Worm (Caenorhabditis elegans): Measurements from ENCODE around the gene gldi-8.

ce11 chrIII:12565791-12566190, 33.7 kb downstream of the gldi-8 start:
- no peak for TF ChIP-seq zag-1 (tag; optimal IDR thresholded peaks at IDR 0.05)
- TF ChIP-seq dmd-4 (tag; optimal IDR thresholded peaks at IDR 0.05): no peak
- no peak for TF ChIP-seq crh-2 (tag; optimal IDR thresholded peaks at IDR 0.05)
- no peak for TF ChIP-seq aly-2 (tag; optimal IDR thresholded peaks at IDR 0.05)
- TF ChIP-seq nhr-25 (tag; optimal IDR thresholded peaks at IDR 0.05): no peak
- TF ChIP-seq blmp-1 (tag; optimal IDR thresholded peaks at IDR 0.05; ENCODE audit: insufficient read depth): no peak
- TF ChIP-seq lsy-2 (tag; optimal IDR thresholded peaks at IDR 0.05): peak in 1 of 2 experiments; percentile 24
- no peak for TF ChIP-seq unc-55 (GFP tag; optimal IDR thresholded peaks at IDR 0.05)
- no peak for TF ChIP-seq nhr-10 (tag; optimal IDR thresholded peaks at IDR 0.05)
- no peak for TF ChIP-seq lin-39 (tag; optimal IDR thresholded peaks at IDR 0.05)
- TF ChIP-seq mab-5 (tag; optimal IDR thresholded peaks at IDR 0.05): no peak
- no peak for TF ChIP-seq nhr-237 (tag; optimal IDR thresholded peaks at IDR 0.05)
- no peak for TF ChIP-seq gmeb-1 (tag; optimal IDR thresholded peaks at IDR 0.05)

Measured in whole organism, L2 larva.